Worm (Caenorhabditis elegans) whole organism, L1 larva: Measurements from ENCODE around the gene mdt-10.

Source experiments
- C16A3.4 ChIP-seq: fragments of 150-350 bp; optimal IDR thresholded peaks from 2 replicates; lab custom pipeline; 2014; ENCODE audit warnings: missing biosample characterization, missing genetic modification characterization
- Y116A8C.19 ChIP-seq: sonication (generic microtip); optimal IDR thresholded peaks from 2 replicates; lab custom pipeline; 2016; ENCODE audit warnings: missing compliant biosample characterization, missing genetic modification characterization, borderline replicate concordance
- ama-1 ChIP-seq: fragments of 150-350 bp; optimal IDR thresholded peaks from 2 replicates; lab custom pipeline; 2014
- blmp-1 ChIP-seq: fragments of 150-350 bp; optimal IDR thresholded peaks from 2 replicates; lab custom pipeline; 2014; ENCODE audit warnings: missing biosample characterization, missing genetic modification characterization
- ceh-63 ChIP-seq: fragments of 200-800 bp; sonication (Bioruptor generic); optimal IDR thresholded peaks from 2 replicates; lab custom pipeline; 2018; ENCODE audit warnings: mild to moderate bottlenecking, missing genetic modification characterization, missing compliant biosample characterization
- ceh-82 ChIP-seq, 3 experiments: fragments of 150-350 bp in 1 of 3; sonication (generic microtip) in 2 of 3; optimal IDR thresholded peaks; 2 replicates each; lab custom pipeline; 2014 to 2017; ENCODE audit warnings: missing biosample characterization in 3 of 3, missing genetic modification characterization in 3 of 3
- dsc-1 ChIP-seq: sonication (generic microtip); optimal IDR thresholded peaks from 2 replicates; lab custom pipeline; 2016; ENCODE audit warnings: mild to moderate bottlenecking, missing genetic modification characterization, missing compliant biosample characterization
- efl-1 ChIP-seq, 4 experiments: fragments of 150-350 bp; optimal IDR thresholded peaks in 3 of 4; peaks in 1 of 4; 1 replicate in 1 of 4; 2 replicates in 3 of 4; lab custom pipeline; 2014; ENCODE audit warnings: missing biosample characterization in 2 of 4, missing genetic modification characterization in 2 of 4, missing genetic modification reagents in 2 of 4
- elt-3 ChIP-seq, 6 experiments: fragments of 150-350 bp in 1 of 6; sonication (generic microtip); optimal IDR thresholded peaks; 2 replicates each; lab custom pipeline; 2017 to 2018; ENCODE audit warnings: missing biosample characterization in 6 of 6, missing genetic modification characterization in 6 of 6, inconsistent platforms in 1 of 6
- ets-5 ChIP-seq: fragments of 200-800 bp; sonication (Bioruptor generic); IDR thresholded peaks from 2 replicates; pipeline ENCODE4 v1.3.6; 2022; ENCODE audit warnings: missing genetic modification characterization, missing compliant biosample characterization
- fkh-4 ChIP-seq: sonication (generic microtip); optimal IDR thresholded peaks from 2 replicates; lab custom pipeline; 2016; ENCODE audit warnings: missing compliant biosample characterization, missing genetic modification characterization, borderline replicate concordance
- fos-1 ChIP-seq: fragments of 150-350 bp; optimal IDR thresholded peaks from 2 replicates; lab custom pipeline; 2014; ENCODE audit warnings: missing biosample characterization, missing genetic modification characterization
- grh-1 ChIP-seq: fragments of 200-800 bp; sonication (Bioruptor generic); IDR thresholded peaks from 2 replicates; pipeline ENCODE4 v1.3.6; 2022; ENCODE audit warnings: missing genetic modification reagents, missing genetic modification characterization, missing compliant biosample characterization
- hlh-17 ChIP-seq: fragments of 200-800 bp; sonication (Bioruptor generic); optimal IDR thresholded peaks from 2 replicates; lab custom pipeline; 2018; ENCODE audit warnings: missing genetic modification characterization, mild to moderate bottlenecking, missing compliant biosample characterization, moderate library complexity, borderline replicate concordance
- irx-1 ChIP-seq: sonication (generic microtip); optimal IDR thresholded peaks from 2 replicates; lab custom pipeline; 2016; ENCODE audit warnings: missing genetic modification characterization, missing compliant biosample characterization
- jun-1 ChIP-seq: fragments of 150-350 bp; optimal IDR thresholded peaks from 2 replicates; lab custom pipeline; 2014; ENCODE audit warnings: missing biosample characterization, missing genetic modification reagents, missing genetic modification characterization
- lin-13 ChIP-seq: fragments of 150-350 bp; optimal IDR thresholded peaks from 2 replicates; lab custom pipeline; 2014; ENCODE audit warnings: missing biosample characterization, missing genetic modification reagents, missing genetic modification characterization
- lin-39 ChIP-seq: fragments of 150-350 bp; optimal IDR thresholded peaks from 2 replicates; lab custom pipeline; 2014; ENCODE audit warnings: missing biosample characterization, missing genetic modification reagents, missing genetic modification characterization
- mab-9 ChIP-seq: fragments of 200-800 bp; sonication (Bioruptor generic); IDR thresholded peaks from 2 replicates; pipeline ENCODE4 v1.3.6; 2022; ENCODE audit warnings: missing genetic modification reagents, missing genetic modification characterization, missing compliant biosample characterization
- mef-2 ChIP-seq: fragments of 150-350 bp; optimal IDR thresholded peaks from 2 replicates; lab custom pipeline; 2014; ENCODE audit warnings: missing biosample characterization, missing genetic modification characterization
- mep-1 ChIP-seq: fragments of 150-350 bp; optimal IDR thresholded peaks from 2 replicates; lab custom pipeline; 2014; ENCODE audit warnings: missing biosample characterization, missing genetic modification characterization
- nhr-11 ChIP-seq: fragments of 150-350 bp; optimal IDR thresholded peaks from 2 replicates; lab custom pipeline; 2014; ENCODE audit warnings: missing biosample characterization, missing genetic modification characterization
- nhr-12 ChIP-seq: sonication (generic microtip); optimal IDR thresholded peaks from 2 replicates; lab custom pipeline; 2017; ENCODE audit warnings: missing biosample characterization, missing genetic modification characterization
- nhr-20 ChIP-seq: sonication (generic microtip); optimal IDR thresholded peaks from 2 replicates; lab custom pipeline; 2016; ENCODE audit warnings: mild to moderate bottlenecking, missing genetic modification characterization, missing compliant biosample characterization
- nhr-47 ChIP-seq: sonication (generic microtip); optimal IDR thresholded peaks from 2 replicates; lab custom pipeline; 2016; ENCODE audit warnings: mild to moderate bottlenecking, missing genetic modification characterization, moderate library complexity, missing compliant biosample characterization
- nhr-71 ChIP-seq: sonication (generic microtip); optimal IDR thresholded peaks from 2 replicates; lab custom pipeline; 2016; ENCODE audit warnings: mild to moderate bottlenecking, missing genetic modification characterization, moderate library complexity, missing compliant biosample characterization
- nhr-77 ChIP-seq: fragments of 150-350 bp; optimal IDR thresholded peaks from 2 replicates; lab custom pipeline; 2014; ENCODE audit warnings: missing biosample characterization, missing genetic modification characterization
- nhr-85 ChIP-seq: sonication (generic microtip); peaks from one replicate; lab custom pipeline; 2016; ENCODE audit warnings: missing genetic modification characterization, inconsistent platforms, missing compliant biosample characterization
- pag-3 ChIP-seq: sonication (generic microtip); optimal IDR thresholded peaks from 2 replicates; lab custom pipeline; 2017; ENCODE audit warnings: missing genetic modification characterization, mild to moderate bottlenecking, missing compliant biosample characterization, antibody characterized with exemption, borderline replicate concordance; ENCODE audit not compliant: insufficient read depth
- pax-3 ChIP-seq: fragments of 200-800 bp; sonication (Bioruptor generic); optimal IDR thresholded peaks from 2 replicates; lab custom pipeline; 2018; ENCODE audit warnings: mild to moderate bottlenecking, missing genetic modification characterization, moderate library complexity, missing compliant biosample characterization
- pqm-1 ChIP-seq: sonication (generic microtip); optimal IDR thresholded peaks from 3 replicates; lab custom pipeline; 2017; ENCODE audit warnings: missing biosample characterization, missing genetic modification characterization
- rnt-1 ChIP-seq: sonication (generic microtip); optimal IDR thresholded peaks from 2 replicates; lab custom pipeline; 2016; ENCODE audit warnings: mild to moderate bottlenecking, missing genetic modification characterization, moderate library complexity, missing compliant biosample characterization
- skn-1 ChIP-seq: fragments of 150-350 bp; optimal IDR thresholded peaks from 2 replicates; lab custom pipeline; 2014; ENCODE audit warnings: missing biosample characterization, missing genetic modification characterization
- swsn-7 ChIP-seq: sonication (generic microtip); optimal IDR thresholded peaks from 2 replicates; lab custom pipeline; 2016; ENCODE audit warnings: missing genetic modification characterization, missing compliant biosample characterization
- tlp-1 ChIP-seq: fragments of 150-350 bp; optimal IDR thresholded peaks from 2 replicates; lab custom pipeline; 2014; ENCODE audit warnings: missing biosample characterization, missing genetic modification characterization
- vab-15 ChIP-seq: sonication (generic microtip); optimal IDR thresholded peaks from 2 replicates; lab custom pipeline; 2017; ENCODE audit warnings: missing genotype, mild to moderate bottlenecking, missing genetic modification characterization, missing compliant biosample characterization
- ztf-11 ChIP-seq, 2 experiments: sonication (generic microtip); optimal IDR thresholded peaks; 2 replicates each; lab custom pipeline; 2016 to 2017; ENCODE audit warnings: missing genetic modification characterization in 2 of 2, missing biosample characterization in 1 of 2, missing compliant biosample characterization in 1 of 2

mdt-10 gene

DNA sequence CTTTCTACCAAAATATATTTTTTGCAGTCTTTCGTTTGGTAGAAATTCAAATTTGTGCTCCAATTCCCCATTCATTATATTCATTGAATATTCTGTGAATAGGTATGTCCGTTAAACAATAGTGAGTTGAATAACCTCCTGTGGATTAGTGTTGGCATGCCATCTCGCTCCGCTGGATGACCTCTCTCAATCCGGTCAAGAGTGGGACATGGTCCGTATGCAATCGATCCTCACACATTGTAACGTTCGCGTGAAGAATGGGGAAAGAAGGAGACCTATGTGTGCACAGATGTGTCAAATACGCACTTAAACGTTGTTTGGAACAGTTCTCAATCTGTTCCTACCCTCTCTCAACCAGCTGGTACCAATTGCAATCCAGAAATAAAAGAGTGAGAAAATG is 41.6 kb downstream of the mdt-10 start:
- TF ChIP-seq nhr-77 (tag; lab: Kevin White, UChicago) (no peak), pag-3 (tag; lab: Kevin White, UChicago) (no peak), nhr-11 (tag; lab: Kevin White, UChicago) (no peak), ceh-63 (GFP tag; lab: Kevin White, UChicago) (no peak), pax-3 (tag; lab: Kevin White, UChicago) (no peak), nhr-85 (tag; lab: Kevin White, UChicago) (no peak), vab-15 (no peak)
- TF ChIP-seq, all 84 proteins: peak for 0

DNA sequence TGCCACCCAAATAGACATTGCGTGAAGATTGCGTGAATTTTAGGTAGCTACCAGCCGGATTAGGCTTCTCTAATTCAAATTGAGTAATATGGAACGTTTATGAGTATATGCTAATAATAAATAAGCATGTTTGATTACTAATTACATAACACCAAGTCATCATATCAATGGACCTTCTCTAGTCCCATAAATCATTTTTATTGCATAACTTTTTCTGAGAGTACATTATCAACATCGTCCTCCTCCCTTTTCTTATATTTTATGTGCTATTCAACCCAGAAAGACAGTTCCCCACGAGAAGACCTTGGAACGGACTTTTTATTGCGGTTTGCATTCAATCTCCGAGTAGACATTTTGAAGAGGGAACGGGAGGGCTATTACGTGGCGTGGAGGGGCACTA is 42.5 kb downstream of the mdt-10 start:
- TF ChIP-seq ama-1 (lab: Kevin White, UChicago), result peak; percentile 7
- no peak for TF ChIP-seq ets-5 (GFP tag; lab: Robert Waterston, UW)

DNA sequence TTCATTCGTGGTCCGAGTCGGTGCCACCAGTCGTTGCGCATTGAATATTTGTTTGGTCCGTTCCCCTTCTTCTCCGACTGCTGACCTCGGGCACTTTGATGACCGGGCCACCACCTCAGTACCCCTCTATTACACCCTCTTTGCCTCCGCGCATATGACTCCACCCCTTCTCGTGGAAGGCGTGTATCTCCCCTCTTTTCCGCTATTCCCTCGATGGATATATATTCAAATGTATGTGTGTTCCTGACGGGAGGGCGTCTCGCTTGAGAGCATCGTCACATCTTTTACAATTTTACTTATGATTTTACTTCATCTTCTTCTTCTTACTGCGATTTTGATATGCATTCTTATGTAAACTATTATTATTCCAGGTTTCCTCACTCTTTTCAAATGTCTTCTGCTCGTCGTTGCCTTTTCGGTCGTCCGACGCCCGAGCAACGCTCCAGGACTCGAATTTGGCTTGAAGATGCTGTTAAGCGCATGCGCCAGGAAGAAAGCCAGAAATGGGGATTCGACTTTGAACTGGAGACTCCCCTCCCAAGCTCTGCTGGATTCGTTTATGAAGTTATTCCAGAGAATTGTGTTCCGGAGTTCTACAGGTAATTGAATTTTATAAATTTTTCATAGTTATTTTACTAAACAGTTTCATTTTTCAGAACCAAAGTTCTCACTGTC is 43.8 kb downstream of the mdt-10 start, which contains the start of gene cki-1:
cki-1 (plus strand) TSS at position 372 of the 675 bp plus-strand sequence.
- peak in 1 of 2 experiments; percentile 22 for TF ChIP-seq ztf-11 (tag; optimal IDR thresholded peaks at IDR 0.05; lab: Kevin White, UChicago)
- TF ChIP-seq nhr-77 (tag; lab: Kevin White, UChicago), result no peak
- TF ChIP-seq rnt-1 (tag; lab: Kevin White, UChicago), result peak; percentile 4

DNA sequence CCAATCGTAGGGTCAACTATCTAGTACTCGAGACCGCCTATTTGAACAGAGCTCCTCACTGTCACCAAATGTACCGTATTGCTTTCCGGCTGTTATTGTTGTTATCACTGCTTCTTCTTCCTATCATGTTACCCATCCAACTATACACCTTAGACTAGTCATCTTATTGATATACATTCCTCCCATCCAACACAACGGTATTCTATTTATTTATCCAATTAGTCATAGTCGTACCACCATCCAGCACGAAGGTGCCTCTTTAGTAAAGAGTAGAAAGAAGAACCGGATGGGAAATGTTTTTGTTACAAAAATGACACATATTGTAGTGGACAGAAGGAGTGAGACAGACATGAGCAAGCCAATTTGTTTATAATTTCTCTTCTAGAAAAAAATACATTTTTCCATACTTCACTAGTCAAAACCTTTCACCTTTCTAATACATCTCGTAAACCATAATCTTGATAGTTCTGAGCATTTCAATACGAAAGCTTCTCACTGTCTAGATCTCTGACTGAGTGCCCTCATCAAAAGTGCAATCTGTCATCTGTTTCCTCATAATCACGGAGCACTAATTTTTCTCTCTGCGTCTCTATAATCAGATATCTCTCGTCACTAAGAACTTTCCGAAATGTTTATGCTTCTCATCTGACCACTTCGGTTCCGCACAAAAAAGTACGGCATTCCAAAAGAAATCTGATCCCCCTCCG is 44.5 kb downstream of the mdt-10 start:
- no peak for TF ChIP-seq efl-1 (optimal IDR thresholded peaks at IDR 0.05; lab: Kevin White, UChicago)
- peak in 1 of 2 experiments; percentile 50 for TF ChIP-seq efl-1 (GFP tag; optimal IDR thresholded peaks at IDR 0.05 in 1 of 2; lab: Kevin White, UChicago)
- no peak for TF ChIP-seq nhr-85 (tag; lab: Kevin White, UChicago)
- TF ChIP-seq hlh-17, result no peak

DNA sequence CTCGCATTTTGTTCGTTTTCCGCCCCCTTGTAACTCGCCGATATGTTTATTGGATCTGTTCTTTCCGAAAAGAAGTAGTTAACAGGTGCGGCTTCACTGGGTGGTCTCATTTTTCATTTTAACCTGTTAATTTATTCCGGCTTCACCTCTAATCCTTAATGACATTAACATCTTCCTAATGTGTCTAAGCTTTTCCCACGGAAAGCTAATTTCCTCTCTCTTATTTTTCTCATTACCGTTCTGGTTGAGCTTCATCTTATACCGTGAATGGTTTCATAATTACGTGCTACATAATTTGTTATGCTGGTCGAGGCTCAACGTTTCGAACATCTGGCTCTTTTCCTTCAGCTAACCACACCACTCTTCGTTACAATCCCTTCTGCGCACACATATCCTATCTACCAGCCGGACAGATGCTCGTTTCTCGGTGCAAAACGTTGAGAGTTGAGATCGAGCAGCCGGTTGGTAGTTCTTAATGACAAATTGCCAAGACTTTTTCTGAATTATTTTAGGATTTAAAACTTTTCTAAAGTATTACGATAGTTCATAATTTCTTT is 45.4 kb downstream of the mdt-10 start:
- no peak for TF ChIP-seq grh-1
- no peak for TF ChIP-seq fkh-4 (tag; lab: Kevin White, UChicago)
- no peak for TF ChIP-seq efl-1 (optimal IDR thresholded peaks at IDR 0.05; lab: Kevin White, UChicago)
- peak in 1 of 2 experiments; percentile 38 for TF ChIP-seq efl-1 (GFP tag; optimal IDR thresholded peaks at IDR 0.05 in 1 of 2; lab: Kevin White, UChicago)
- TF ChIP-seq, all 84 proteins: peak for 1

DNA sequence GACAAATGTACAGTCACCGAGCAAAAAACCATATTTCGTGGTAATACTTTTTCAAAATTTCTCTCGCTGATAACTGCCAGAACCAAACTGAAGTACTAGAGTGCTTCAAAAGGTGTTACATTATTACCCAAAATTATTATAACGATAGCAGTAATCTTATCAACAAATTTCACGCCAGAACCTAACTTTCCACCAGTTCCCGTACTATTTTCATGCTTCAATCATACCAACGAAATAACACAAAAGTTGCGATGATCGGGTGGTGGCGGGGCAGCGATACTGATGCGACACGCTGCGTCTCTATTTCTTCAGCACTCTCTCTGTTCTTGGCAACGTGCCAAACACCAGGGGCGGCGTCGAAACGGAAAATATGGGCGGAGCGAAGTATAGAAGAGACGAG is 45.9 kb downstream of the mdt-10 start:
- TF ChIP-seq mef-2 (no peak), nhr-12 (tag; lab: Kevin White, UChicago) (no peak), dsc-1 (no peak), mep-1 (no peak), lin-13 (no peak), Y116A8C.19 (tag; lab: Kevin White, UChicago) (no peak), C16A3.4 (tag; lab: Kevin White, UChicago) (no peak), nhr-71 (peak; percentile 70), nhr-85 (tag; lab: Kevin White, UChicago) (peak; percentile 86), nhr-20 (tag; lab: Kevin White, UChicago) (peak; percentile 52), skn-1 (tag; lab: Kevin White, UChicago) (no peak), efl-1 (optimal IDR thresholded peaks at IDR 0.05; lab: Kevin White, UChicago) (peak in 1 of 2 experiments; percentile 13), efl-1 (GFP tag; optimal IDR thresholded peaks at IDR 0.05 in 1 of 2; lab: Kevin White, UChicago) (peak in 1 of 2 experiments; percentile 94), tlp-1 (tag; lab: Kevin White, UChicago) (peak; percentile 25), pqm-1 (tag; lab: Kevin White, UChicago) (peak; percentile 38), nhr-11 (tag; lab: Kevin White, UChicago) (no peak), mab-9 (GFP tag; lab: Robert Waterston, UW) (no peak), elt-3 (tag; optimal IDR thresholded peaks at IDR 0.05; lab: Kevin White, UChicago) (peak in 1 of 6 experiments; percentile 4), ceh-82 (tag; optimal IDR thresholded peaks at IDR 0.05; lab: Kevin White, UChicago) (no peak), blmp-1 (tag; lab: Kevin White, UChicago) (peak; percentile 57), lin-39 (tag; lab: Kevin White, UChicago) (no peak), jun-1 (tag; lab: Kevin White, UChicago) (no peak), fos-1 (no peak), ceh-63 (GFP tag; lab: Kevin White, UChicago) (no peak), nhr-47 (tag; lab: Kevin White, UChicago) (peak; percentile 36), irx-1 (peak; percentile 13), grh-1 (0 out of 2 replicates have a peak, but pooled peaks have one; percentile 6), rnt-1 (tag; lab: Kevin White, UChicago) (peak; percentile 66), swsn-7 (tag; lab: Kevin White, UChicago) (peak; percentile 40)
